Fruit fly (Drosophila melanogaster) whole organism, embryonic: ENCODE measurements around the gene wam.

Experiments
- CG10462 ChIP-seq: fragments of 200-800 bp; sonication (Bioruptor generic); optimal IDR thresholded peaks from 2 replicates; lab custom pipeline; 2016; ENCODE audit warnings: missing biosample characterization, missing genetic modification characterization
- CG10959 ChIP-seq: fragments of 200-800 bp; sonication (Bioruptor generic); IDR thresholded peaks from 2 replicates; pipeline ENCODE4 v1.3.6; 2022; ENCODE audit warnings: missing biosample characterization, missing genetic modification characterization
- CG12659 ChIP-seq: fragments of 200-800 bp; sonication (Bioruptor generic); optimal IDR thresholded peaks from 3 replicates; lab custom pipeline; 2017; ENCODE audit warnings: mild to moderate bottlenecking, missing biosample characterization, missing genetic modification reagents, missing genetic modification characterization
- CG18262 ChIP-seq: fragments of 200-800 bp; optimal IDR thresholded peaks from 3 replicates; lab custom pipeline; 2019; ENCODE audit warnings: missing biosample characterization, mild to moderate bottlenecking, missing genetic modification characterization, moderate library complexity
- CG4820 ChIP-seq: fragments of 200-800 bp; sonication (Bioruptor generic); optimal IDR thresholded peaks from 3 replicates; lab custom pipeline; 2016; ENCODE audit warnings: missing biosample characterization, missing genetic modification characterization
- Pdp1 ChIP-seq, 2 experiments: fragments of 200-800 bp; sonication (Bioruptor generic); optimal IDR thresholded peaks; 3 replicates each; lab custom pipeline; 2016; ENCODE audit warnings: missing biosample characterization in 2 of 2, missing genetic modification characterization in 2 of 2, mild to moderate bottlenecking in 1 of 2, moderate library complexity in 1 of 2
- Side ChIP-seq: fragments of 200-800 bp; sonication (Bioruptor generic); optimal IDR thresholded peaks from 2 replicates; lab custom pipeline; 2016; ENCODE audit warnings: missing biosample characterization, missing genetic modification characterization
- Vsx1 ChIP-seq: fragments of 200-800 bp; sonication (Bioruptor generic); optimal IDR thresholded peaks from 2 replicates; lab custom pipeline; 2017; ENCODE audit warnings: missing biosample characterization, mild to moderate bottlenecking, missing genetic modification characterization, missing genetic modification reagents
- az2 ChIP-seq: fragments of 200-800 bp; sonication (Bioruptor generic); optimal IDR thresholded peaks from 3 replicates; lab custom pipeline; 2016; ENCODE audit warnings: missing biosample characterization, missing genetic modification characterization
- danr ChIP-seq: fragments of 200-800 bp; sonication (Bioruptor generic); IDR thresholded peaks from 2 replicates; pipeline ENCODE4 v1.3.6; 2022; ENCODE audit warnings: missing biosample characterization, missing genetic modification characterization
- sim ChIP-seq: fragments of 200-800 bp; sonication (Bioruptor generic); IDR thresholded peaks from 2 replicates; pipeline ENCODE4 v1.3.6; 2022; ENCODE audit warnings: missing biosample characterization, missing genetic modification characterization
- sima ChIP-seq: fragments of 200-800 bp; sonication (Bioruptor generic); optimal IDR thresholded peaks from 2 replicates; lab custom pipeline; 2016; ENCODE audit warnings: missing biosample characterization, missing genetic modification characterization

DNA sequence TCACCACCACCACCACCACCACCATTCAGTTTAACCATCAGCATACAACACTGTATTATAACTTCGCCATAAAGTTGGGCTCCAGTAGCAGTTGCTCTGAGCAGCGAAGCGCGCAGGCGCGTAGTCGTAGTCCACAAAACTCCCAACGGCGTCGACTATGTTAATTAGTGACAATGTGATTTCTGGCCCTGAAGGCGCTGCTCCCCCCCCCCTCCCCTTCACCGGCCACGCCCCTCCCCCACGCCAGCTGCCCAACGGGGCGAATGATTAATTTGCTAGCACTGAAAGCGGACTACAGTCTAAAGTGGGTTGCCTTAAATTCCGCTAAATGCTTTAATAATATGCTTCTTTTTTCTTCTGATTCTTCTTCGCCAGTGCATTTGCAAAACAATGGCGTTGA lies 19.0 kb upstream of the wam start:
- no peak for TF ChIP-seq sima (GFP tag; lab: Kevin White, UChicago)
- TF ChIP-seq CG4820 (GFP tag; lab: Kevin White, UChicago) = no peak
- TF ChIP-seq CG12659 = no peak
- no peak for TF ChIP-seq Vsx1
- no peak for TF ChIP-seq sim (GFP tag; lab: Robert Waterston, UW)
- TF ChIP-seq Pdp1 (GFP tag; optimal IDR thresholded peaks at IDR 0.05; lab: Kevin White, UChicago) = no peak
- TF ChIP-seq CG10959 (GFP tag; lab: Robert Waterston, UW) = no peak
- no peak for TF ChIP-seq CG10462 (GFP tag; lab: Kevin White, UChicago)
- TF ChIP-seq danr (GFP tag; lab: Robert Waterston, UW) = no peak
- no peak for TF ChIP-seq CG18262 (tag; lab: Kevin White, UChicago)
- no peak for TF ChIP-seq az2 (GFP tag; lab: Kevin White, UChicago)
- TF ChIP-seq Side = no peak
